Worm (Caenorhabditis elegans) whole organism, L4 larva: ENCODE data around the gene sri-77.

Experiments used
- F26F4.8 ChIP-seq: fragments of 200-800 bp; sonication (Bioruptor generic); conservative IDR thresholded peaks from 2 replicates; pipeline ENCODE4 v1.3.6; 2022; ENCODE audit warnings: missing genetic modification characterization, missing compliant biosample characterization
- F49E8.2 ChIP-seq: sonication (generic microtip); optimal IDR thresholded peaks from 2 replicates; lab custom pipeline; 2016; ENCODE audit warnings: missing compliant biosample characterization, mild to moderate bottlenecking, missing genetic modification characterization, borderline replicate concordance
- ZK546.5 ChIP-seq, 2 experiments: sonication (generic microtip); optimal IDR thresholded peaks; 2 replicates each; lab custom pipeline; 2017; ENCODE audit warnings: missing biosample characterization in 2 of 2, missing genetic modification characterization in 2 of 2
- ceh-28 ChIP-seq: fragments of 150-350 bp; optimal IDR thresholded peaks from 2 replicates; lab custom pipeline; 2014; ENCODE audit warnings: missing biosample characterization, missing genetic modification reagents, missing genetic modification characterization
- daf-8 ChIP-seq: fragments of 200-800 bp; sonication (Bioruptor generic); IDR thresholded peaks from 2 replicates; pipeline ENCODE4 v1.3.6; 2022; ENCODE audit warnings: missing genetic modification characterization, missing compliant biosample characterization
- egl-27 ChIP-seq: sonication (generic microtip); optimal IDR thresholded peaks from 3 replicates; lab custom pipeline; 2017; ENCODE audit warnings: missing biosample characterization, missing genetic modification reagents, missing genetic modification characterization
- fkh-10 ChIP-seq: fragments of 150-350 bp; optimal IDR thresholded peaks from 2 replicates; lab custom pipeline; 2014; ENCODE audit warnings: missing biosample characterization, missing genetic modification reagents, missing genetic modification characterization
- lin-15B ChIP-seq: fragments of 150-350 bp; sonication (generic microtip); optimal IDR thresholded peaks from 3 replicates; lab custom pipeline; 2014; ENCODE audit warnings: missing biosample characterization, missing genetic modification characterization
- lin-39 ChIP-seq: fragments of 150-350 bp; optimal IDR thresholded peaks from 2 replicates; lab custom pipeline; 2014; ENCODE audit warnings: missing biosample characterization, missing genetic modification reagents, missing genetic modification characterization
- mdl-1 ChIP-seq, 2 experiments: fragments of 150-350 bp in 1 of 2; sonication (generic microtip) in 1 of 2; optimal IDR thresholded peaks; 2 replicates each; lab custom pipeline; 2014 to 2017; ENCODE audit warnings: missing biosample characterization in 2 of 2, missing genetic modification characterization in 2 of 2
- nhr-42 ChIP-seq: fragments of 200-800 bp; sonication (Bioruptor generic); IDR thresholded peaks from 2 replicates; pipeline ENCODE4 v1.3.6; 2022; ENCODE audit warnings: missing genetic modification characterization, missing compliant biosample characterization
- nhr-76 ChIP-seq: fragments of 150-350 bp; optimal IDR thresholded peaks from 2 replicates; lab custom pipeline; 2014; ENCODE audit warnings: missing biosample characterization, missing genetic modification characterization
- spr-3 ChIP-seq: fragments of 200-800 bp; sonication (Bioruptor generic); optimal IDR thresholded peaks from 2 replicates; lab custom pipeline; 2018; ENCODE audit warnings: mild to moderate bottlenecking, missing genetic modification characterization, missing compliant biosample characterization
- unc-130 ChIP-seq: sonication (generic microtip); optimal IDR thresholded peaks from 2 replicates; lab custom pipeline; 2016; ENCODE audit warnings: missing genetic modification reagents, missing genetic modification characterization, missing compliant biosample characterization

DNA sequence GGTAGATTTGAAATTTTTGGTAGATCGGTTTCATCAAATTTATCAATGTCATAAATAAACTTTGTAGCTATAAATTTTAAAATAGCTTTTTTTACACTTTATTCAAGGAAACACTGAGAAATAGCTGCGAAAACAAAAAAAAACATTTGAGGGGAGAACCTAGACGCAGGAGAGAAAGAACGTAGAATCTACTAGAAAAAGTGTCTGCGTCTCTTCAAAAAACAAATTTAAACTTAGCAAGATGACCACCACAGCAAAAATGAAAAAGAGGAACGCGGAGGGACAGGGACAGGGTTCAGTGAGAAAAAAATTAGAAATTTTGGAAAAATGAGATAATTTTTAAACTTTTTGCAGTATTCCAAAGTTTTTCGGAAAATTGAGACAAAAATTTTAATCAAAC lies 43.8 kb upstream of the sri-77 start:
- TF ChIP-seq ceh-28 (tag; lab: Kevin White, UChicago) (no peak), unc-130 (GFP tag; lab: Kevin White, UChicago) (no peak), egl-27 (tag; lab: Kevin White, UChicago) (no peak), daf-8 (GFP tag; lab: Robert Waterston, UW) (no peak), F26F4.8 (no peak), lin-15B (tag; lab: Kevin White, UChicago) (no peak), F49E8.2 (tag; lab: Kevin White, UChicago) (no peak), spr-3 (GFP tag; lab: Kevin White, UChicago) (no peak), fkh-10 (GFP tag; lab: Kevin White, UChicago) (no peak), nhr-76 (tag; lab: Kevin White, UChicago) (no peak), ZK546.5 (tag; optimal IDR thresholded peaks at IDR 0.05; lab: Kevin White, UChicago) (no peak), nhr-42 (GFP tag; lab: Robert Waterston, UW) (no peak), lin-39 (tag; lab: Kevin White, UChicago) (no peak), mdl-1 (tag; optimal IDR thresholded peaks at IDR 0.05; lab: Kevin White, UChicago) (no peak)
